Worm (Caenorhabditis elegans): ENCODE data around the gene M01H9.10.

The M01H9.10 gene

DNA sequence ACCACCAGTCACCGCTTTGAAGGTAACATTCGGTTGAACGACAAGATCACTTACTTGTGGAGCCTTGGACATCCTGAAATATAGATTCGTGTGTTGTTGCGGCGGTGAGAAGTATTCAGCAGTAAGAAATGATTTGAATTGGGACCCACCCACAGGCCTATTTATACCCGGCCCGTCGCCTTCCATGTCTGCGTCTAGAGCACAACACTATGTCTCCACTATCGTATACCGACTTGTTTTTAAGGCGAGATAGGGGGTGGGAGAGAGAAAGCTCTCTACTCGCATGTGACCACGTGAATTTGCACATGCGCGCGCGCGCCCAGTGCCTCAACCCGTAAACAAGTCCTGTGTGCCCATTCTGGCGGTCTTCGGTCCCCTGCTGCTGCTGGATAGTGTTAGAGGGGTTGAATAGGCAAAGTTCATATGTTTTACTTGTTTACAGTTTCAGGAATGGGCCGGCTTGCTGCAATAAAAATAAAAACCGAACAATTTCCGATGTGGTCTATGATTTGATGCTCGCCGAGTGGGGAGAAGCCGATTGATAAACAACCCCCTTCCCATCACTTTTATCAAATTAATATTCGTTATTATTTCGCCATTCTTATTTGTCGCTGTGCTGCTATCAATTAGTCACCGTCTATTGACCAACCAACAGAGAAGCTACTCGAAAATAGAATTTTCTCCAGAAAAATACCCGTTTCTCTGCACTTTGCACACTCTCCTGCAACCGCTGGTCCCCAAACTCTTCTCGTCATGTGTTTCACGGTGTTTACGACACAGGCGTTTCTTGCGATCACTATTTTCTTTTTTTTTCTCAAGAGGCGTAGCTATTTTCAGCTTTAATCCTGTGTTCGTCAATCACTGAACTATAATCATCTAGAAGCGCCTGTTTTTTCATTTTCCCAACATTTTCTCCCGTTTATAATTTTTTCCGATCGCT lies 9.9 kb downstream of the M01H9.10 start (continued):
- peak; percentile 75 for TF ChIP-seq dve-1 (tag; optimal IDR thresholded peaks at IDR 0.05; ENCODE audit: insufficient read depth)
- TF ChIP-seq zip-2 (tag; optimal IDR thresholded peaks at IDR 0.05) = no peak
- TF ChIP-seq zfp-3 (GFP tag; conservative IDR thresholded peaks at IDR 0.05) = peak; percentile 65
- peak; percentile 49 for TF ChIP-seq mes-2 (tag; optimal IDR thresholded peaks at IDR 0.05; ENCODE audit: poor library complexity, severe bottlenecking)
- TF ChIP-seq ceh-82 (tag; optimal IDR thresholded peaks at IDR 0.05) = no peak
- no peak for TF ChIP-seq F10B5.3 (tag; optimal IDR thresholded peaks at IDR 0.05)
- peak in 1 of 2 experiments; percentile 38 for TF ChIP-seq daf-16 (GFP tag; optimal IDR thresholded peaks at IDR 0.05)
- peak; percentile 98 for TF ChIP-seq daf-16 (tag; optimal IDR thresholded peaks at IDR 0.05)
- TF ChIP-seq Y75B8A.6 (GFP tag; IDR thresholded peaks at IDR 0.05) = no peak
- no peak for TF ChIP-seq snpc-4 (tag; optimal IDR thresholded peaks at IDR 0.05)
- TF ChIP-seq nhr-6 (tag; optimal IDR thresholded peaks at IDR 0.05) = peak; percentile 40
- TF ChIP-seq dmd-9 (GFP tag; IDR thresholded peaks at IDR 0.05) = no peak
- TF ChIP-seq lin-39 (tag; optimal IDR thresholded peaks at IDR 0.05) = no peak
- no peak for TF ChIP-seq ceh-28 (tag; optimal IDR thresholded peaks at IDR 0.05)
- TF ChIP-seq aly-2 (tag; optimal IDR thresholded peaks at IDR 0.05) = no peak
- no peak for TF ChIP-seq D1046.2 (GFP tag; IDR thresholded peaks at IDR 0.05)
- no peak for TF ChIP-seq cey-2 (tag; optimal IDR thresholded peaks at IDR 0.05; ENCODE audit: borderline replicate concordance, insufficient read depth)
- peak; percentile 82 for TF ChIP-seq dmd-6 (GFP tag; IDR thresholded peaks at IDR 0.05)
- no peak for TF ChIP-seq fos-1 (tag; optimal IDR thresholded peaks at IDR 0.05)
- peak; percentile 36 for TF ChIP-seq duxl-1 (tag; optimal IDR thresholded peaks at IDR 0.05; ENCODE audit: poor library complexity)
- TF ChIP-seq hlh-30 (tag; optimal IDR thresholded peaks at IDR 0.05; ENCODE audit: insufficient read depth) = peak; percentile 97
- TF ChIP-seq gei-8 (GFP tag; optimal IDR thresholded peaks at IDR 0.05) = no peak
- TF ChIP-seq unc-130 (GFP tag; optimal IDR thresholded peaks at IDR 0.05) = no peak
- no peak for TF ChIP-seq snpc-1.2 (GFP tag; IDR thresholded peaks at IDR 0.05)
- TF ChIP-seq nhr-48 (tag; optimal IDR thresholded peaks at IDR 0.05) = no peak
- TF ChIP-seq zfp-2 (tag; optimal IDR thresholded peaks at IDR 0.05) = no peak
- TF ChIP-seq tag-97 (GFP tag; IDR thresholded peaks at IDR 0.05) = no peak
- no peak for TF ChIP-seq egl-27 (tag; optimal IDR thresholded peaks at IDR 0.05)
- no peak for TF ChIP-seq zip-11 (GFP tag; IDR thresholded peaks at IDR 0.05)
- TF ChIP-seq lim-7 (GFP tag; IDR thresholded peaks at IDR 0.05) = peak; percentile 66
- no peak for TF ChIP-seq egl-43 (GFP tag; IDR thresholded peaks at IDR 0.05)
- TF ChIP-seq ces-1 (GFP tag; optimal IDR thresholded peaks at IDR 0.05) = no peak
- peak; percentile 96 for TF ChIP-seq aha-1 (tag)

DNA sequence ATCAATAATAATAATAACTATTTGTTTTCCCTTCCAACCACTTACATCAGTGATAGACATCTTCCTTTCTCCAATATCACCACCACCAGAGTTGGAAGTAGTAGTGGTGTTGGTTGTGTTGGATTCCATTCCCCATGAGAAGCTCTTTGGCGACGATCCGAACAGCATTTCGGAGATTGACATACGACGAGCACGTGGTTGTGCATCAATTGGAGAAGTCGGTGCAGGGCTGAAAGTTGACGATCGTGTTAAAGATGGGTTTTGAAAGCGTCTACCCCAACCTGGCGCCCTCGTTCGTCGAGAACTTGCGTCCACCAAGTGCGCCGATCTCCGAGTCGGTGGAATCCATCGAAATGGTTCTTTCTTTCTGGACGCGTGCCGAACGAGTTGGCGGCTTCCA lies 10.9 kb downstream of the M01H9.10 start:
- TF ChIP-seq ama-1 (optimal IDR thresholded peaks at IDR 0.05) (peak; percentile 41), Y75B8A.6 (GFP tag; IDR thresholded peaks at IDR 0.05) (0 out of 2 replicates have a peak, but pooled peaks have one; percentile 35), aha-1 (tag) (peak; percentile 73), spr-3 (GFP tag; optimal IDR thresholded peaks at IDR 0.05) (no peak)

DNA sequence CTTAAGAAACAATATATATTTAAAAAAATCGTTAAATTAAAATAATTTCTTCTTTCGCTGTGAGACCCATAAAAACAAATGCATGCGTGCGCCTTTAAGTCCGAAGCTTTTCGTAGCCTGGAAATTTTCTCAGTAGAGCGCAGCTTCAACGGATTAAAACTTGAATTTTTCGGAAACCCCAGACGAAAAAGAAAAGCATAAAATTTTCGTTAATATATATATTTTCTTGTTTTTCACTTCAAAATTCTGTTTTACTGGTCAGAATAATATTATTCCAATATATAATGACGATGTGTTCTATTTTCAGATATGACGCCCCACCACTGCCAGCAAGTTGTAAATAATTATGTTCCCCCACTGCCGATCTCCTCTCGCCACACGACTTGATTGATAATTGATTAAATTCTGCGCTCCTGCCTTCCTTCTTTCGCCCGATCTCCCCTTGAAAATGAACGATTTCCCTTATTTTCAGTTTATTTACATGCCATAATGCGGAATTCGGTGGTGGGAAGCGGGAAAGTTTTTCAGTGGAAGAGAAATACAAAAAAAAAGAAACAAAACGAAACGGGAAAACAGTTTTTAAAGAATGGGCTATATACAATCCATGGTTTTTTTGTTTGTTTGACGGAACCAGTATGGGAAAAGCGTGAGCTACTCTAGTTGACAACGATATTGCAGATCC lies 11.7 kb downstream of the M01H9.10 start:
- 0 out of 2 replicates have a peak, but pooled peaks have one; percentile 6 for TF ChIP-seq nhr-42 (GFP tag; IDR thresholded peaks at IDR 0.05)
- peak; percentile 49 for TF ChIP-seq hlh-11 (tag; optimal IDR thresholded peaks at IDR 0.05)
- 0 out of 2 replicates have a peak, but pooled peaks have one; percentile 22 for TF ChIP-seq ZK337.2 (GFP tag; IDR thresholded peaks at IDR 0.05)
- TF ChIP-seq Y48G9A.11 (GFP tag; IDR thresholded peaks at IDR 0.05) = no peak
- TF ChIP-seq madf-5 (GFP tag; IDR thresholded peaks at IDR 0.05) = 0 out of 4 replicates have a peak, but pooled peaks of 1 of the 2 experiments have one; percentile 7
- peak; percentile 1 for TF ChIP-seq nhr-6 (tag; optimal IDR thresholded peaks at IDR 0.05)
- TF ChIP-seq lin-1 (GFP tag; IDR thresholded peaks at IDR 0.05) = peak; percentile 59; the same call in 1 of the 2 replicates
- TF ChIP-seq zfp-2 (tag; optimal IDR thresholded peaks at IDR 0.05) = peak; percentile 22
- TF ChIP-seq unc-62 (GFP tag; optimal IDR thresholded peaks at IDR 0.05 in 1 of 2) = peak in 1 of 2 experiments; percentile 63
- no peak for TF ChIP-seq unc-62 (tag; optimal IDR thresholded peaks at IDR 0.05)
- no peak for TF ChIP-seq pha-4 (GFP tag; IDR thresholded peaks at IDR 0.05)
- TF ChIP-seq pha-4 (tag; optimal IDR thresholded peaks at IDR 0.05) = peak; percentile 11
- peak; percentile 33 for TF ChIP-seq spr-1 (tag; optimal IDR thresholded peaks at IDR 0.05)
- no peak for TF ChIP-seq ZK546.5 (tag; optimal IDR thresholded peaks at IDR 0.05)

All from whole organism, L4 larva.